Fruit fly (Drosophila melanogaster): ENCODE results near the gene CG5541.

DNA sequence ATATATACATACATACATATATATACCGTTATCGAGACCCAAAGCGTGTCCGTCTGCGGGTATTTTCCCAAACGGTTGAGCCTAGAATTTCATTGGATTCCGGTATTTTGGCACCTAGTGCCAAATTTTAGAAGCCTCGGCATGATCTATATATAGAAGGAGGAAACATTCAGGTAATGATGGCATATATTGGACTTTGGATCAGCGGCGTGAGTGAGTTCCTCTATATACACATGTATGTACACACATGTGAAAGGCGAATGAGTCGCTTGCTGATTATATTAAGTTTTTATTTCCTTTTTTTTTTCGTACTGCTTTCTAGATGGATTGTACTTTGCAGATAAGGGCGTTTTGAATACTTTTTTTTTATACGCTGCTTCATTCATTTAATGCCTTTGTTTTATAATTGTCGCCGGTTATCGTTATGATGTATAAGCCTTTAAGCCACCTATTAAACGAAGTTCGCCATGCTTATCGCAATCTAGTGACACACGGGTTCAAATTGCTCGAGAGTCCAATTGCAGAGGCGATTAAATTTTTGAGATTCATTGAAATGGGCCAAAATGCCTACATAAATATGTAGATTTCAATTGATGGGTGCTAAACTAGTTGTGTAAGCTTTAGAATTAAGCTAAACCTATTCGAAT lies 35.4 kb downstream of the CG5541 start:
- no peak for TF ChIP-seq CG7045 (GFP tag; optimal IDR thresholded peaks at IDR 0.05)
- TF ChIP-seq cic (GFP tag; optimal IDR thresholded peaks at IDR 0.05) = peak; percentile 84
- peak; percentile 14 for TF ChIP-seq toe (GFP tag; optimal IDR thresholded peaks at IDR 0.05)
- peak; percentile 95 for TF ChIP-seq kay (GFP tag; ENCODE audit: borderline replicate concordance)
- TF ChIP-seq bab1 (GFP tag; optimal IDR thresholded peaks at IDR 0.05) = no peak
- no peak for TF ChIP-seq CG14711 (tag; optimal IDR thresholded peaks at IDR 0.05)
- TF ChIP-seq Hr96 (GFP tag; optimal IDR thresholded peaks at IDR 0.05) = no peak
- TF ChIP-seq cnc (optimal IDR thresholded peaks at IDR 0.05) = no peak
- no peak for TF ChIP-seq ovo (GFP tag; optimal IDR thresholded peaks at IDR 0.05)
- TF ChIP-seq Mnt (GFP tag; optimal IDR thresholded peaks at IDR 0.05) = no peak
- TF ChIP-seq Crg-1 (GFP tag; optimal IDR thresholded peaks at IDR 0.05) = no peak
